Fruit fly (Drosophila melanogaster) Kc167 (cell line): ENCODE measurements around the gene viaf.

Source experiments
- Myc ChIP-seq: fragments of >200 bp; optimal IDR thresholded peaks from 2 replicates; lab custom pipeline; 2017; ENCODE audit warnings: missing external identifiers
- Sin3A ChIP-seq: fragments of >200 bp; optimal IDR thresholded peaks from 2 replicates; lab custom pipeline; 2018; ENCODE audit warnings: missing external identifiers
- h ChIP-seq: fragments of >200 bp; optimal IDR thresholded peaks from 3 replicates; lab custom pipeline; 2018; ENCODE audit warnings: missing external identifiers
- insv ChIP-seq: fragments of >200 bp; optimal IDR thresholded peaks from 3 replicates; lab custom pipeline; 2018; ENCODE audit warnings: missing external identifiers
- psq ChIP-seq: fragments of >200 bp; optimal IDR thresholded peaks from 2 replicates; lab custom pipeline; 2017; ENCODE audit warnings: missing external identifiers
- ttk ChIP-seq: sonication (Bioruptor generic); optimal IDR thresholded peaks from 2 replicates; lab custom pipeline; 2017; ENCODE audit warnings: missing external identifiers

The viaf gene

DNA sequence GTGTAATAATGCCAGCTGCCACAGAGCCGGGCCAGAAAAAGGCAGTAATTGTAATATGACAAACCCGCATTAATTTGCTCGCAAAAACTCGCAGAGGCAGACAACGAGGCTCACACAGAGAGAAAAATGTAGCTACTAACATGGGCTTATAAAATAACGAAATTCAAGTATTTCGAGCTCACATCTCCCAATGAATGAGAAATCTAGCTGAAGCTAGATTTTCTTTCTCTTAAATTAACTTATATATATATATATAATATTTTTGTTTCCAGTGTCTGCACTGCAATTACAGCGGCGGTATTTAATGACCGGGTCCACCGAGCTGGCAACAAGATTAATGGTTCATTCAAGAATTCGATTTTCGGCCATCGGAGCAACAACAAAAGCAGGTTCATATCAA lies 23.2 kb upstream of the viaf start:
- no peak for TF ChIP-seq psq
- TF ChIP-seq Myc (lab: Kevin White, UChicago) = no peak
- no peak for TF ChIP-seq Sin3A (lab: Kevin White, UChicago)
- no peak for TF ChIP-seq insv (lab: Kevin White, UChicago)
- no peak for TF ChIP-seq ttk (lab: Kevin White, UChicago)
- no peak for TF ChIP-seq h (lab: Kevin White, UChicago)

- TF ChIP-seq psq = no peak
- TF ChIP-seq ttk (lab: Kevin White, UChicago) = no peak
- TF ChIP-seq insv (lab: Kevin White, UChicago) = no peak
- TF ChIP-seq Myc (lab: Kevin White, UChicago) = no peak
- TF ChIP-seq h (lab: Kevin White, UChicago) = no peak
- TF ChIP-seq Sin3A (lab: Kevin White, UChicago) = no peak
Observed at dm6 chr3L:12014272-12014671, 21.3 kb upstream of the viaf start.

DNA sequence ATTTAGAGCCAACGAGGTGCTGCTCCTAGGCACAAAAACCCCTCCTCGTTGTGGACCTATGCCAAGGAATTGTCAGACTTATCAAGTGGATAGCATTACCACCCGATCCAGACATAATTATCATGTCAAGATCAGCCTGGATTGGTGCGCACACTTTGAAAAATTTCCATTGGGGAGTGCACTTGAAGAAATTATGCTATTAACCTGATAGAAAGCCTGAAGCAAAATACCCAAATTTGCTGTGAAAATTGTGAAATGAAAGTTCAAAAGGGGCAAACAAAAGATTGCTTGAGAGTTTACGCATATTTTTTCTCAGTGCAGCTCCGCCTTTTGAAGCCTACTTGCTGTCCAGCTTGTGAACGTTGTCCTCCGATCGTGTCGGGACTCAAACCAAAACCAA lies 20.7 kb upstream of the viaf start:
- TF ChIP-seq h (lab: Kevin White, UChicago) = no peak

- TF ChIP-seq psq (no peak), Sin3A (lab: Kevin White, UChicago) (no peak), h (lab: Kevin White, UChicago) (no peak), ttk (lab: Kevin White, UChicago) (no peak)
Observed at dm6 chr3L:12007945-12008344, 15.0 kb upstream of the viaf start.

DNA sequence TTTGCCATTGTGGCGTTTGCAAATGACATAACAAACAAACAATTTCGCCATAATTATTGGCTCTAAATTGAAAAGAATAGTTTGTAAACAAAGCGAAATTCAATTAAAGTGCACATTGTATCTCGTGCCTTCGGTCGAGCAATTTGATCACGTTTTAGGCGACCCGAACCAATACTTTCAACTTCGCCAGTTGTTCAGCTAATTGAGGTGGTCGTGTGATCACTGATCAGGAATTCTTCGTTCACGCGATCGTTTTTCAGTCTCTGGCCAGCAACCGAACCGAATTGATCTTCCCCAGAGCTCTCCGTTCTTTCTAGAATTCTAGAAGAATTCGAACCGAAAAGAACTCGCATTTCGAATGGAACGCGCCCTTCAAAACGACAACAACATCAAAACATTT lies 11.2 kb upstream of the viaf start:
- no peak for TF ChIP-seq insv (lab: Kevin White, UChicago)

dm6 chr3L:12003457-12003856 lies 10.5 kb upstream of the viaf start:
- TF ChIP-seq ttk (lab: Kevin White, UChicago) (no peak), h (lab: Kevin White, UChicago) (no peak), insv (lab: Kevin White, UChicago) (no peak)

dm6 chr3L:12002321-12003248 lies 9.6 kb upstream of the viaf start, which contains the start of the genes Pop2 and CG6928:
TSS of gene Pop2 (minus strand) at chr3L:12002915.
TSS of gene CG6928 (plus strand) at chr3L:12003155.
- TF ChIP-seq psq (no peak), insv (lab: Kevin White, UChicago) (no peak), h (lab: Kevin White, UChicago) (no peak), Sin3A (lab: Kevin White, UChicago) (no peak), ttk (lab: Kevin White, UChicago) (no peak), Myc (lab: Kevin White, UChicago) (no peak)

DNA sequence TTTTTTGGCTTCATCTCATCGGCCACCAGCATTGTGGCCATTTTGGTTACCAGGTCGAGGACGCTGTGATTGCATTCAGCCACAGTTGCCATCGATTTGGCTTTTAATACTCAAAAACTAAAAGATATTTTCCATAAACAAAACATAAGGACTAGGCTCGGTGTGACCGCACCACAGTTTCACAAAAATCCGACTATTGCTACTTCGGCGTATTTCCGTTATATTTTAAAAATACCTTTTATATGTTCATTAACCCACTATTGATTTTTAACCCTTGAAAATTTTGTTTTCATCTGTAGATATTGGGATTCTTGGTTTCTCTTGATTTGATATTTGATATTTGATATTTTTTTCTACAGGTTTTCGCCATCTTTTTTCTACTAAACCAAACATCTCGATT lies 5.0 kb upstream of the viaf start, which contains the start of gene Grip163:
Gene Grip163 (minus strand): TSS at position 180 of the 400 bp plus-strand sequence.
- no peak for TF ChIP-seq h (lab: Kevin White, UChicago)
- no peak for TF ChIP-seq Myc (lab: Kevin White, UChicago)

- TF ChIP-seq Myc (lab: Kevin White, UChicago) (no peak), psq (no peak), insv (lab: Kevin White, UChicago) (no peak), h (lab: Kevin White, UChicago) (no peak), ttk (lab: Kevin White, UChicago) (no peak), Sin3A (lab: Kevin White, UChicago) (no peak)
Observed at dm6 chr3L:11990436-11990835, 2.5 kb downstream of the viaf start, which contains the start of gene CG6931. TSS of gene CG6931 (plus strand) at chr3L:11990736.

DNA sequence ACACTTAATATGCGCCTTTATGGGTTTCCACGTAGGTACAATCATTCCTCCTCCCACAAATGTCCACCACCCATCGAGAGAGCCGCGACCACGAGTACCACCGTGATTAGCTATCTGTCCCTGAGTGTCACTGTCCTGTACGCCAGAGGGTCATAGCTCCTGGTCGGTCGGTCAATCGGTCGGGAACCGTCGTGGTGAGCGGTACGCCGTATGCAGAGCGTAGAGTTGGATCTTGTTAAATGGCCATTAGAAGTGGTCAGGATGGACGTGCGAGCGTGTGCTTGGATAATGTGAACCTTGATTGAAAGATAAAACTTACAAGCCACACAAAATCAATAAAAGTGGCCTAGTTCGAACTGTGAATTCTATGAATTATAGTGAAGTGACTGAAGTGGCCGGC lies 8.4 kb downstream of the viaf start, which contains the start of gene CG6938:
Gene CG6938 (plus strand): TSS at position 301 of the 400 bp plus-strand sequence.
- no peak for TF ChIP-seq insv (lab: Kevin White, UChicago)
- no peak for TF ChIP-seq Myc (lab: Kevin White, UChicago)
- TF ChIP-seq Sin3A (lab: Kevin White, UChicago) = no peak
- TF ChIP-seq h (lab: Kevin White, UChicago) = no peak
- TF ChIP-seq psq = no peak
- TF ChIP-seq ttk (lab: Kevin White, UChicago) = no peak

- TF ChIP-seq h (lab: Kevin White, UChicago) (no peak), Myc (lab: Kevin White, UChicago) (no peak), ttk (lab: Kevin White, UChicago) (no peak), insv (lab: Kevin White, UChicago) (no peak), psq (no peak), Sin3A (lab: Kevin White, UChicago) (no peak)
Observed at dm6 chr3L:11975811-11976210, 17.2 kb downstream of the viaf start, which contains the start of gene CG43896. TSS of gene CG43896 (plus strand) at chr3L:11976111.

DNA sequence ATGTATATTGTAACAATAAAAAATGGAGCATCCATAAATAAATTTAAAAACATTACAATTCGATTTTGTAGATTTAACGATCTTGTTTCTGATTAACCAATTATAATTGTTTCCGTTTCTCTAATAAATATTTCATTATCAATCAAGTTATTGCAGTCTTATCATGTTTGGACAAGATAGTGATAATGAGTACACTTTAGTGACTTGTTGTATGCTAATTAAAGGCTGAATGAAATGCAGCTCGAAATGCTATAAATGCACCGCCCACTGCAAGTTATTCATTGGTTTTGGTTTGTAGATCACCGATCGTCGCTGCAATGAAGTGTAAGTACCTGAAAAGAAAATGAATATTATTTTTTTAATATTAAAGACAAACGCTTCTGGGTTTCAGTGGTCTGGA lies 18.4 kb downstream of the viaf start, which contains the start of gene CG14125:
Gene CG14125 (plus strand): TSS at position 301 of the 400 bp plus-strand sequence.
- no peak for TF ChIP-seq Myc (lab: Kevin White, UChicago)
- no peak for TF ChIP-seq Sin3A (lab: Kevin White, UChicago)

dm6 chr3L:11973690-11974089 lies 19.3 kb downstream of the viaf start, which contains the start of gene CG42397:
TSS of gene CG42397 (minus strand) at chr3L:11973790.
- TF ChIP-seq h (lab: Kevin White, UChicago) = no peak
- no peak for TF ChIP-seq Myc (lab: Kevin White, UChicago)
- no peak for TF ChIP-seq insv (lab: Kevin White, UChicago)
- TF ChIP-seq ttk (lab: Kevin White, UChicago) = no peak
- no peak for TF ChIP-seq psq
- TF ChIP-seq Sin3A (lab: Kevin White, UChicago) = no peak
